Fruit fly (Drosophila melanogaster): Measurements from ENCODE around the gene Rip11.

- no peak for TF ChIP-seq CTCF (optimal IDR thresholded peaks at IDR 0.05)
- no peak for TF ChIP-seq CG8478 (optimal IDR thresholded peaks at IDR 0.05)
These were observed 2.6 kb downstream of the Rip11 start for dm6 chrX:18644890-18645289.
